Worm (Caenorhabditis elegans) whole organism, late embryonic: ENCODE data around the gene ZK742.4.

ENCODE experiments used
- K02D7.2 ChIP-seq: sonication (generic microtip); optimal IDR thresholded peaks from 2 replicates; lab custom pipeline; 2017; ENCODE audit warnings: mild to moderate bottlenecking, missing genetic modification characterization, missing compliant biosample characterization
- K09A11.1 ChIP-seq: sonication (generic microtip); optimal IDR thresholded peaks from 2 replicates; lab custom pipeline; 2017; ENCODE audit warnings: antibody characterized with exemption, mild to moderate bottlenecking, missing genetic modification characterization, missing compliant biosample characterization; ENCODE audit not compliant: insufficient read depth
- ceh-14 ChIP-seq: sonication (generic microtip); optimal IDR thresholded peaks from 2 replicates; lab custom pipeline; 2016; ENCODE audit warnings: missing genotype, missing genetic modification characterization, missing compliant biosample characterization
- ceh-18 ChIP-seq: sonication (generic microtip); optimal IDR thresholded peaks from 2 replicates; lab custom pipeline; 2016; ENCODE audit warnings: missing genetic modification characterization, missing compliant biosample characterization
- ceh-34 ChIP-seq: sonication (generic microtip); optimal IDR thresholded peaks from 2 replicates; lab custom pipeline; 2016; ENCODE audit warnings: mild to moderate bottlenecking, missing genetic modification characterization, missing compliant biosample characterization
- ceh-45 ChIP-seq: fragments of 200-800 bp; sonication (Bioruptor generic); IDR thresholded peaks from 2 replicates; pipeline ENCODE4 v1.3.6; 2022; ENCODE audit warnings: missing genetic modification reagents, missing genetic modification characterization, missing compliant biosample characterization
- ceh-48 ChIP-seq: sonication (generic microtip); optimal IDR thresholded peaks from 2 replicates; lab custom pipeline; 2016; ENCODE audit warnings: missing genetic modification characterization, inconsistent platforms, missing compliant biosample characterization
- ceh-6 ChIP-seq: fragments of 200-800 bp; sonication (Bioruptor generic); optimal IDR thresholded peaks from 2 replicates; lab custom pipeline; 2018; ENCODE audit warnings: mild to moderate bottlenecking, missing genetic modification characterization, missing compliant biosample characterization
- ceh-9 ChIP-seq: sonication (generic microtip); optimal IDR thresholded peaks from 2 replicates; lab custom pipeline; 2016; ENCODE audit warnings: mild to moderate bottlenecking, missing genetic modification characterization, inconsistent platforms, missing compliant biosample characterization
- che-1 ChIP-seq: sonication (generic microtip); optimal IDR thresholded peaks from 2 replicates; lab custom pipeline; 2016; ENCODE audit warnings: mild to moderate bottlenecking, missing genetic modification characterization, missing compliant biosample characterization
- dmd-4 ChIP-seq: sonication (generic microtip); optimal IDR thresholded peaks from 2 replicates; lab custom pipeline; 2016; ENCODE audit warnings: borderline replicate concordance, missing genetic modification characterization, missing compliant biosample characterization
- elt-2 ChIP-seq: sonication (generic microtip); optimal IDR thresholded peaks from 2 replicates; lab custom pipeline; 2016; ENCODE audit warnings: missing genetic modification reagents, missing genetic modification characterization, missing compliant biosample characterization
- elt-4 ChIP-seq: sonication (generic microtip); optimal IDR thresholded peaks from 2 replicates; lab custom pipeline; 2016; ENCODE audit warnings: missing genetic modification characterization, missing compliant biosample characterization
- ets-4 ChIP-seq: sonication (generic microtip); optimal IDR thresholded peaks from 2 replicates; lab custom pipeline; 2016; ENCODE audit warnings: missing genetic modification characterization, missing compliant biosample characterization
- fax-1 ChIP-seq: sonication (generic microtip); optimal IDR thresholded peaks from 2 replicates; lab custom pipeline; 2016; ENCODE audit warnings: missing genotype, missing genetic modification characterization, missing compliant biosample characterization
- fkh-10 ChIP-seq: fragments of 150-350 bp; optimal IDR thresholded peaks from 2 replicates; lab custom pipeline; 2014; ENCODE audit warnings: missing biosample characterization, missing genetic modification reagents, missing genetic modification characterization
- fkh-6 ChIP-seq: sonication (generic microtip); optimal IDR thresholded peaks from 2 replicates; lab custom pipeline; 2016; ENCODE audit warnings: missing genetic modification characterization, missing compliant biosample characterization
- gmeb-2 ChIP-seq: sonication (generic microtip); optimal IDR thresholded peaks from 2 replicates; lab custom pipeline; 2016; ENCODE audit warnings: missing genetic modification characterization, inconsistent platforms, missing compliant biosample characterization
- hlh-30 ChIP-seq: sonication (generic microtip); optimal IDR thresholded peaks from 2 replicates; lab custom pipeline; 2017; ENCODE audit warnings: antibody characterized with exemption, missing genetic modification characterization, missing compliant biosample characterization; ENCODE audit not compliant: insufficient read depth
- hlh-6 ChIP-seq: sonication (generic microtip); optimal IDR thresholded peaks from 2 replicates; lab custom pipeline; 2016; ENCODE audit warnings: missing genotype, missing genetic modification characterization, missing compliant biosample characterization
- hlh-8 ChIP-seq: sonication (generic microtip); optimal IDR thresholded peaks from 2 replicates; lab custom pipeline; 2016; ENCODE audit warnings: missing genotype, missing genetic modification characterization, missing compliant biosample characterization
- lin-11 ChIP-seq: fragments of 200-800 bp; sonication (Bioruptor generic); optimal IDR thresholded peaks from 2 replicates; lab custom pipeline; 2018; ENCODE audit warnings: mild to moderate bottlenecking, missing genetic modification characterization, missing compliant biosample characterization
- madf-2 ChIP-seq: sonication (generic microtip); optimal IDR thresholded peaks from 2 replicates; lab custom pipeline; 2017; ENCODE audit warnings: missing genetic modification characterization, missing compliant biosample characterization
- odd-2 ChIP-seq: sonication (generic microtip); optimal IDR thresholded peaks from 2 replicates; lab custom pipeline; 2017; ENCODE audit warnings: antibody characterized with exemption, mild to moderate bottlenecking, missing genetic modification characterization, missing compliant biosample characterization
- pag-3 ChIP-seq: sonication (generic microtip); optimal IDR thresholded peaks from 2 replicates; lab custom pipeline; 2016; ENCODE audit warnings: missing compliant biosample characterization, missing genetic modification characterization, borderline replicate concordance
- pax-1 ChIP-seq: fragments of 150-350 bp; optimal IDR thresholded peaks from 2 replicates; lab custom pipeline; 2014; ENCODE audit warnings: missing biosample characterization, missing genetic modification characterization
- pha-4 ChIP-seq: fragments of 150-350 bp; optimal IDR thresholded peaks from 2 replicates; lab custom pipeline; 2018; ENCODE audit warnings: missing biosample characterization, missing genetic modification reagents, missing genetic modification characterization
- pqm-1 ChIP-seq: sonication (generic microtip); optimal IDR thresholded peaks from 2 replicates; lab custom pipeline; 2016; ENCODE audit warnings: missing genetic modification characterization, missing compliant biosample characterization
- pros-1 ChIP-seq: fragments of 150-350 bp; optimal IDR thresholded peaks from 2 replicates; lab custom pipeline; 2014; ENCODE audit warnings: missing biosample characterization, missing genetic modification reagents, missing genetic modification characterization
- ref-2 ChIP-seq: sonication (generic microtip); optimal IDR thresholded peaks from 2 replicates; lab custom pipeline; 2016; ENCODE audit warnings: missing genetic modification characterization, missing compliant biosample characterization
- rnt-1 ChIP-seq: sonication (generic microtip); optimal IDR thresholded peaks from 2 replicates; lab custom pipeline; 2016; ENCODE audit warnings: missing genetic modification characterization, missing compliant biosample characterization
- sox-4 ChIP-seq: sonication (generic microtip); optimal IDR thresholded peaks from 2 replicates; lab custom pipeline; 2017; ENCODE audit warnings: mild to moderate bottlenecking, missing genetic modification characterization, inconsistent platforms, missing compliant biosample characterization
- syd-9 ChIP-seq: sonication (generic microtip); optimal IDR thresholded peaks from 2 replicates; lab custom pipeline; 2016; ENCODE audit warnings: mild to moderate bottlenecking, missing genetic modification characterization, moderate library complexity, missing compliant biosample characterization
- tbx-2 ChIP-seq: sonication (generic microtip); optimal IDR thresholded peaks from 2 replicates; lab custom pipeline; 2016; ENCODE audit warnings: missing genetic modification characterization, missing compliant biosample characterization
- ttx-3 ChIP-seq: sonication (generic microtip); optimal IDR thresholded peaks from 2 replicates; lab custom pipeline; 2016; ENCODE audit warnings: missing genetic modification reagents, missing genetic modification characterization, missing compliant biosample characterization
- unc-42 ChIP-seq: sonication (generic microtip); optimal IDR thresholded peaks from 2 replicates; lab custom pipeline; 2016; ENCODE audit warnings: missing genotype, missing genetic modification characterization, missing compliant biosample characterization
- unc-55 ChIP-seq: sonication (generic microtip); optimal IDR thresholded peaks from 2 replicates; lab custom pipeline; 2017; ENCODE audit warnings: missing biosample characterization, missing genetic modification reagents, missing genetic modification characterization
- unc-86 ChIP-seq: sonication (generic microtip); optimal IDR thresholded peaks from 2 replicates; lab custom pipeline; 2016; ENCODE audit warnings: missing genetic modification characterization, missing compliant biosample characterization
- zip-5 ChIP-seq: sonication (generic microtip); optimal IDR thresholded peaks from 2 replicates; lab custom pipeline; 2016; ENCODE audit warnings: missing genetic modification characterization, missing compliant biosample characterization
- ztf-16 ChIP-seq: sonication (generic microtip); optimal IDR thresholded peaks from 2 replicates; lab custom pipeline; 2017; ENCODE audit warnings: missing genetic modification characterization, missing compliant biosample characterization

ZK742.4 gene

DNA sequence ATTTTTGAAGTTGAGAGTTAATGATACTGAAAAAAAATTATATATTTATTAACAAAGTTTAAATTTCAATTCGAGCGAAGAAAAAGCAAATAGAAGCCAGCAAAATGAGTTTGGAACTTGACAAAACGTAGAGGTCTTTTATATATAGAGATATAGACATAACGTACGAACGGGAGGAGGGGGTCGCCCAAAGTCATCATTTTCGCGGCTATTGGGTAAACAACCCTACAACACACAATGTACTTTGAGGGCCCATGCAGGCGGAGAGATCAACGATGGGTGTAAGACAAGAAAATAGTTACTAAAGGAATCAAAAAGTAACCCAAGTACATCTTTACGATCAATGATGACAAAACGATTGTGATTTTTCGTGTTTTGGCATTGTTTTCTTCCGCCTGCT, at the start of gene ZK742.4:
Gene ZK742.4 (minus strand): TSS at position 35 of the 400 bp plus-strand sequence.
- TF ChIP-seq K09A11.1: no peak
- TF ChIP-seq tbx-2 (tag; lab: Kevin White, UChicago): peak; percentile 12

DNA sequence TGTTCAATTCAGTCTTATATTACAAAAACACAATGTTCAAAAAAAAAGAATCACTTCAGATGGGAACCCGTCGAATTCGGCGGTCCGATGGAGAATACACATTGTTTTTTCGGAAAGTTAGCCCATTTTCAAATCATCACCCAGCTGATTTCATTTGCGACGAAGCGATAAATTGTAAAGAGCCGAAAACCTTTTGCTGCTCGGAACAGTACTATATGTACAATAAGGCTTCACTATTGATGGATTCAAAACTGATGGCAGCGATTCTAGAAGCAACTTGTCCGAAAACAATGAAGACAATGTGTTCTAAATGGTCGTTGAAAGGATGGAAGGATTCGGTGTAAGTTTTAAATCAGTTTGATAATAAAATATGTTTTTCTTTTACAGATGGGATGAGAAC, 46.3 kb upstream of the ZK742.4 start, which contains the start of gene C37C3.1:
Gene C37C3.1 (plus strand): TSS at position 33 of the 400 bp plus-strand sequence.
- no peak for TF ChIP-seq gmeb-2 (tag; lab: Kevin White, UChicago)
- no peak for TF ChIP-seq ceh-18 (tag; lab: Kevin White, UChicago)
- TF ChIP-seq ceh-9 (tag; lab: Kevin White, UChicago): no peak

DNA sequence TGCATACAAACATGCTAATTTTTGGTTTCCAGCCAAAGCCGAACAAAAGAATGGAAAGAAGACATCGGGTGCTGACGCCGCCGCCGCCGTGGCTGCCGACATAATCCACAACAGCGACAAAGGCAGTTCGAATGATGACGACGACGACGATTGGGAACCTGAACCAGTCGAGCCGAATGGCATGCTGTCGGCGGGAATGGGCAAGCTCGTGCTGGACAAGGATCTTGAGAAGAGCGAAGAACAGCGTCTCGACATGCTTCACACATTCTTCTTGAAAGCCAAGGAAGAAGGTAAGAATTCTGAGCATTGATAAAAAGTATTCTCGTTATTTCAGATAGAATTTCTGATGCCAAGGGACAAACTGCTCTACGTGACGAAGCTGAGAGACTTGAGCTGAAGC, 45.0 kb upstream of the ZK742.4 start:
- TF ChIP-seq ceh-9 (tag; lab: Kevin White, UChicago): no peak
- no peak for TF ChIP-seq ttx-3
- no peak for TF ChIP-seq hlh-6 (tag; lab: Kevin White, UChicago)
- no peak for TF ChIP-seq ceh-45
- no peak for TF ChIP-seq dmd-4 (tag; lab: Kevin White, UChicago)
- TF ChIP-seq unc-42 (tag; lab: Kevin White, UChicago): no peak
- no peak for TF ChIP-seq lin-11 (tag; lab: Kevin White, UChicago)
- no peak for TF ChIP-seq ceh-14 (tag; lab: Kevin White, UChicago)
- no peak for TF ChIP-seq pqm-1 (tag; lab: Kevin White, UChicago)
- no peak for TF ChIP-seq tbx-2 (tag; lab: Kevin White, UChicago)
- TF ChIP-seq ets-4 (tag; lab: Kevin White, UChicago): no peak
- no peak for TF ChIP-seq ztf-16 (tag; lab: Kevin White, UChicago)
- TF ChIP-seq ceh-34 (tag; lab: Kevin White, UChicago): no peak
- no peak for TF ChIP-seq ref-2 (tag; lab: Kevin White, UChicago)
- no peak for TF ChIP-seq K09A11.1
- no peak for TF ChIP-seq fkh-6
- TF ChIP-seq elt-2 (tag; lab: Kevin White, UChicago): no peak
- TF ChIP-seq, all 69 proteins: peak for 0

DNA sequence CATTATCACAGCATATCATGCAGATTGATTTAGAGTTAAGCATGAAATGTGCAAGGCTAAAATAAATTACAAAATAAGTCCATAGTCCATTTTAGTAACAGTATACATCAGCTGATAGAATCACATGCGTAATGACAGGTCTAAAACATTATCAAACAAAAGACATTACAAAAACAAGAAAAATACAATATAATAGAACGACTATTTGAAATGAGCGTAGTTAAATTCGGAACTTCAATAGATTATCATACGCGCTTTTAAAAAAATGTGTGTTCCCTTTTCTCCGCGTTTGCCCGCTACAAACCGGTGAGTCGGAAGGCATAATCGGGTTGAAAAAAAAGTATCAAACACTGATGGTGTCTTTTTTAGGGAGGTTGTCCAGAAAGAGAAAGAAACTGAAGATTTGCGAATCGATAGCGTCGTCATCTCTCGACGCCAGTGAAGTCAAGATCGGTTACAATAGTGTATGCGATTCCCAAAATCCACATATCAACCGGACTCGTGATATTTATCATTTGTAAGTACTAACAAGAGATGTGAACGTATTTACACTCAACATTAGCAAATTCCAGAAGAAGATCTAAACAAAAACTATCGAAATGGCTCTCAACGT, 43.9 kb upstream of the ZK742.4 start, which contains the start of gene C37C3.2:
Gene C37C3.2 (plus strand): TSS at position 563 of the 613 bp plus-strand sequence.
- TF ChIP-seq K02D7.2 (tag; lab: Kevin White, UChicago): no peak
- no peak for TF ChIP-seq che-1 (tag; lab: Kevin White, UChicago)
- TF ChIP-seq elt-4 (tag; lab: Kevin White, UChicago): no peak
- no peak for TF ChIP-seq hlh-8 (tag; lab: Kevin White, UChicago)
- TF ChIP-seq pha-4 (tag; lab: Kevin White, UChicago): no peak
- TF ChIP-seq dmd-4 (tag; lab: Kevin White, UChicago): no peak
- TF ChIP-seq ztf-16 (tag; lab: Kevin White, UChicago): no peak
- TF ChIP-seq rnt-1 (tag; lab: Kevin White, UChicago): no peak
- TF ChIP-seq ceh-48 (tag; lab: Kevin White, UChicago): no peak
- no peak for TF ChIP-seq hlh-6 (tag; lab: Kevin White, UChicago)
- TF ChIP-seq odd-2 (tag; lab: Kevin White, UChicago): no peak
- TF ChIP-seq unc-42 (tag; lab: Kevin White, UChicago): no peak
- TF ChIP-seq ceh-18 (tag; lab: Kevin White, UChicago): no peak
- no peak for TF ChIP-seq fax-1 (tag; lab: Kevin White, UChicago)
- TF ChIP-seq fkh-10 (GFP tag; lab: Kevin White, UChicago): no peak

DNA sequence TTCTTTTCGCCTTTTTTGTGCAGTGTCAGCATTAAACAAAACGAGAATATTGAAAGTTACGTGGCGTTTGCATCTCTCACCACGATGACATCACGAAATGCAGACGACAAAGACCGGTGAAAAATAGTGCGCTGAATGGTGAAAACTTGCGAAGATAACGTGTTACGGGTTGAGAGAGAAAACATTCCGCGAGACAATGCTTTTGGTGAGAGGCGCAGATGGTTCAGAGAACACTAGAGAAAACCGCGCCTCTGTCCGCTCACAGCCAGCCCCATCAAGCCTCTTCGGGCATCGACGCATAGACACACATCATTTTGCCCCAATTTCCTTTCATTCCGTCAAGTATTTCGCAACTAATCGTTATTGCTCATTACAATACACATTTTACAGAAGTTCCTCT, 43.0 kb upstream of the ZK742.4 start, which contains the start of the genes C37C3.9 and C37C3.18:
Gene C37C3.9 (minus strand): TSS at position 98 of the 400 bp plus-strand sequence.
Gene C37C3.18 (plus strand): TSS at position 391 of the 400 bp plus-strand sequence.
- TF ChIP-seq hlh-30 (tag; lab: Kevin White, UChicago) (peak; percentile 6), pax-1 (tag; lab: Kevin White, UChicago) (no peak), ceh-18 (tag; lab: Kevin White, UChicago) (peak; percentile 48), unc-86 (no peak), gmeb-2 (tag; lab: Kevin White, UChicago) (no peak), ztf-16 (tag; lab: Kevin White, UChicago) (no peak), pros-1 (no peak), fkh-10 (GFP tag; lab: Kevin White, UChicago) (no peak), ceh-34 (tag; lab: Kevin White, UChicago) (peak; percentile 29), ceh-6 (GFP tag; lab: Kevin White, UChicago) (no peak), fax-1 (tag; lab: Kevin White, UChicago) (no peak), rnt-1 (tag; lab: Kevin White, UChicago) (peak; percentile 58), zip-5 (no peak), pag-3 (tag; lab: Kevin White, UChicago) (no peak), syd-9 (tag; lab: Kevin White, UChicago) (no peak), K02D7.2 (tag; lab: Kevin White, UChicago) (no peak), unc-42 (tag; lab: Kevin White, UChicago) (no peak), hlh-6 (tag; lab: Kevin White, UChicago) (no peak), unc-55 (GFP tag; lab: Kevin White, UChicago) (peak; percentile 73), madf-2 (tag; lab: Kevin White, UChicago) (no peak), ref-2 (tag; lab: Kevin White, UChicago) (no peak), ceh-9 (tag; lab: Kevin White, UChicago) (no peak), ets-4 (tag; lab: Kevin White, UChicago) (no peak), sox-4 (tag; lab: Kevin White, UChicago) (no peak), ceh-48 (tag; lab: Kevin White, UChicago) (no peak)
